Worm (Caenorhabditis elegans) whole organism, L4 larva: ENCODE data around the gene F10D7.5.

ENCODE experiments used
- D1046.2 ChIP-seq: fragments of 200-800 bp; sonication (Bioruptor generic); IDR thresholded peaks from 2 replicates; pipeline ENCODE4 v1.3.6; 2022; ENCODE audit warnings: missing genetic modification characterization, missing compliant biosample characterization
- Y5F2A.4 ChIP-seq: fragments of 200-800 bp; sonication (Bioruptor generic); optimal IDR thresholded peaks from 2 replicates; lab custom pipeline; 2018; ENCODE audit warnings: mild to moderate bottlenecking, missing genetic modification characterization, missing compliant biosample characterization
- Y75B8A.6 ChIP-seq: fragments of 200-800 bp; sonication (Bioruptor generic); IDR thresholded peaks from 2 replicates; pipeline ENCODE4 v1.3.6; 2022; ENCODE audit warnings: missing genetic modification reagents, missing genetic modification characterization, missing compliant biosample characterization
- ZK546.5 ChIP-seq, 2 experiments: sonication (generic microtip); optimal IDR thresholded peaks; 2 replicates each; lab custom pipeline; 2017; ENCODE audit warnings: missing biosample characterization in 2 of 2, missing genetic modification characterization in 2 of 2
- ceh-20 ChIP-seq: fragments of 200-800 bp; sonication (Bioruptor generic); IDR thresholded peaks from 2 replicates; pipeline ENCODE4 v1.3.6; 2022; ENCODE audit warnings: missing genetic modification reagents, missing genetic modification characterization, missing compliant biosample characterization
- ceh-28 ChIP-seq: fragments of 150-350 bp; optimal IDR thresholded peaks from 2 replicates; lab custom pipeline; 2014; ENCODE audit warnings: missing biosample characterization, missing genetic modification reagents, missing genetic modification characterization
- ceh-44 ChIP-seq: fragments of 200-800 bp; sonication (Bioruptor generic); IDR thresholded peaks from 2 replicates; pipeline ENCODE4 v1.3.6; 2022; ENCODE audit warnings: missing genetic modification reagents, missing genetic modification characterization, missing compliant biosample characterization
- ceh-62 ChIP-seq: sonication (generic microtip); optimal IDR thresholded peaks from 2 replicates; lab custom pipeline; 2017; ENCODE audit warnings: missing biosample characterization, missing genetic modification characterization
- ces-1 ChIP-seq: fragments of 150-350 bp; sonication (generic microtip); optimal IDR thresholded peaks from 4 replicates; lab custom pipeline; 2014; ENCODE audit warnings: missing biosample characterization, missing genetic modification reagents, missing genetic modification characterization
- ctbp-1 ChIP-seq: fragments of 200-800 bp; sonication (Bioruptor generic); IDR thresholded peaks from 2 replicates; pipeline ENCODE4 v1.3.6; 2022; ENCODE audit warnings: missing genetic modification reagents, missing genetic modification characterization, missing compliant biosample characterization
- daf-12 ChIP-seq: fragments of 150-350 bp; optimal IDR thresholded peaks from 2 replicates; lab custom pipeline; 2014; ENCODE audit warnings: missing biosample characterization, missing genetic modification reagents, missing genetic modification characterization
- daf-16 ChIP-seq, 3 experiments: sonication (generic microtip); optimal IDR thresholded peaks; 2 replicates each; lab custom pipeline; 2016 to 2017; ENCODE audit warnings: missing genetic modification characterization in 3 of 3, missing genetic modification reagents in 3 of 3, mild to moderate bottlenecking in 2 of 3, missing compliant biosample characterization in 2 of 3, missing biosample characterization in 1 of 3, moderate library complexity in 1 of 3
- daf-19 ChIP-seq: fragments of 200-800 bp; sonication (Bioruptor generic); conservative IDR thresholded peaks from 2 replicates; pipeline ENCODE4 v1.3.6; 2022; ENCODE audit warnings: missing genetic modification characterization, missing compliant biosample characterization
- dmd-8 ChIP-seq: fragments of 200-800 bp; sonication (Bioruptor generic); IDR thresholded peaks from 2 replicates; pipeline ENCODE4 v1.3.6; 2022; ENCODE audit warnings: missing genetic modification characterization, missing compliant biosample characterization
- dve-1 ChIP-seq: sonication (generic microtip); optimal IDR thresholded peaks from 2 replicates; lab custom pipeline; 2017; ENCODE audit warnings: antibody characterized with exemption, mild to moderate bottlenecking, missing genetic modification characterization, missing compliant biosample characterization; ENCODE audit not compliant: insufficient read depth
- egl-43 ChIP-seq: fragments of 200-800 bp; sonication (Bioruptor generic); IDR thresholded peaks from 2 replicates; pipeline ENCODE4 v1.3.6; 2022; ENCODE audit warnings: missing genetic modification reagents, missing genetic modification characterization, missing compliant biosample characterization
- fos-1 ChIP-seq: fragments of 150-350 bp; optimal IDR thresholded peaks from 2 replicates; lab custom pipeline; 2014; ENCODE audit warnings: missing biosample characterization, missing genetic modification characterization
- hlh-11 ChIP-seq: fragments of 200-800 bp; sonication (Bioruptor generic); optimal IDR thresholded peaks from 2 replicates; lab custom pipeline; 2018; ENCODE audit warnings: mild to moderate bottlenecking, missing genetic modification characterization, missing compliant biosample characterization
- hlh-30 ChIP-seq: sonication (generic microtip); optimal IDR thresholded peaks from 2 replicates; lab custom pipeline; 2017; ENCODE audit warnings: antibody characterized with exemption, mild to moderate bottlenecking, missing genetic modification characterization, missing compliant biosample characterization; ENCODE audit not compliant: insufficient read depth
- hmg-1.1 ChIP-seq: fragments of 200-800 bp; sonication (Bioruptor generic); IDR thresholded peaks from 2 replicates; pipeline ENCODE4 v1.3.6; 2022; ENCODE audit warnings: missing genetic modification reagents, missing genetic modification characterization, missing compliant biosample characterization
- lin-29 ChIP-seq: fragments of 200-800 bp; sonication (Bioruptor generic); IDR thresholded peaks from 2 replicates; pipeline ENCODE4 v1.3.6; 2022; ENCODE audit warnings: missing genetic modification reagents, missing genetic modification characterization, missing compliant biosample characterization
- lsy-2 ChIP-seq, 2 experiments: fragments of 150-350 bp in 1 of 2; sonication (generic microtip) in 1 of 2; optimal IDR thresholded peaks; 2 replicates each; lab custom pipeline; 2014 to 2017; ENCODE audit warnings: missing biosample characterization in 2 of 2, missing genetic modification characterization in 2 of 2
- mep-1 ChIP-seq: fragments of 150-350 bp; sonication (generic microtip); optimal IDR thresholded peaks from 3 replicates; lab custom pipeline; 2014; ENCODE audit warnings: missing biosample characterization, missing genetic modification characterization
- mes-2 ChIP-seq: sonication (generic microtip); optimal IDR thresholded peaks from 2 replicates; lab custom pipeline; 2016; ENCODE audit warnings: missing genotype, mild to moderate bottlenecking, missing genetic modification characterization, missing compliant biosample characterization; ENCODE audit not compliant: poor library complexity, severe bottlenecking
- nhr-111 ChIP-seq: fragments of 200-800 bp; sonication (Bioruptor generic); optimal IDR thresholded peaks from 2 replicates; lab custom pipeline; 2018; ENCODE audit warnings: mild to moderate bottlenecking, missing genetic modification characterization, missing compliant biosample characterization
- nhr-237 ChIP-seq: sonication (generic microtip); optimal IDR thresholded peaks from 2 replicates; lab custom pipeline; 2017; ENCODE audit warnings: missing biosample characterization, missing genetic modification characterization
- nhr-28 ChIP-seq: fragments of 150-350 bp; optimal IDR thresholded peaks from 2 replicates; lab custom pipeline; 2014; ENCODE audit warnings: missing biosample characterization, missing genetic modification characterization
- nhr-41 ChIP-seq: fragments of 200-800 bp; sonication (Bioruptor generic); IDR thresholded peaks from 2 replicates; pipeline ENCODE4 v1.3.6; 2022; ENCODE audit warnings: missing genetic modification reagents, missing genetic modification characterization, missing compliant biosample characterization
- nhr-6 ChIP-seq: fragments of 150-350 bp; optimal IDR thresholded peaks from 2 replicates; lab custom pipeline; 2014; ENCODE audit warnings: missing biosample characterization, missing genetic modification characterization
- nhr-76 ChIP-seq: fragments of 150-350 bp; optimal IDR thresholded peaks from 2 replicates; lab custom pipeline; 2014; ENCODE audit warnings: missing biosample characterization, missing genetic modification characterization
- pqm-1 ChIP-seq: sonication (generic microtip); optimal IDR thresholded peaks from 2 replicates; lab custom pipeline; 2017; ENCODE audit warnings: missing biosample characterization, missing genetic modification characterization
- rbr-2 ChIP-seq: sonication (generic microtip); optimal IDR thresholded peaks from 2 replicates; lab custom pipeline; 2016; ENCODE audit warnings: missing genotype, missing genetic modification characterization, missing compliant biosample characterization
- sdz-12 ChIP-seq: fragments of 200-800 bp; sonication (Bioruptor generic); optimal IDR thresholded peaks from 2 replicates; lab custom pipeline; 2018; ENCODE audit warnings: mild to moderate bottlenecking, missing genetic modification characterization, missing compliant biosample characterization
- set-16 ChIP-seq: fragments of 200-800 bp; sonication (Bioruptor generic); IDR thresholded peaks from 2 replicates; pipeline ENCODE4 v1.3.6; 2022; ENCODE audit warnings: missing genetic modification reagents, missing genetic modification characterization, missing compliant biosample characterization
- skn-1 ChIP-seq: fragments of 150-350 bp; optimal IDR thresholded peaks from 2 replicates; lab custom pipeline; 2014; ENCODE audit warnings: missing biosample characterization, missing genetic modification characterization
- snpc-1.2 ChIP-seq: fragments of 200-800 bp; sonication (Bioruptor generic); IDR thresholded peaks from 2 replicates; pipeline ENCODE4 v1.3.6; 2022; ENCODE audit warnings: missing genetic modification reagents, missing genetic modification characterization, missing compliant biosample characterization
- spr-3 ChIP-seq: fragments of 200-800 bp; sonication (Bioruptor generic); optimal IDR thresholded peaks from 2 replicates; lab custom pipeline; 2018; ENCODE audit warnings: mild to moderate bottlenecking, missing genetic modification characterization, missing compliant biosample characterization
- tra-1 ChIP-seq: fragments of 200-800 bp; sonication (Bioruptor generic); IDR thresholded peaks from 2 replicates; pipeline ENCODE4 v1.3.6; 2022; ENCODE audit warnings: missing genetic modification reagents, missing genetic modification characterization, missing compliant biosample characterization
- unc-62 ChIP-seq, 3 experiments: fragments of 150-350 bp in 1 of 3; sonication (generic microtip); optimal IDR thresholded peaks in 2 of 3; peaks in 1 of 3; 1 replicate in 1 of 3; 2 replicates in 2 of 3; lab custom pipeline; 2014 to 2017; ENCODE audit warnings: missing biosample characterization in 3 of 3, missing genetic modification characterization in 3 of 3, missing genetic modification reagents in 3 of 3, missing genotype in 1 of 3
- zag-1 ChIP-seq: fragments of 150-350 bp; optimal IDR thresholded peaks from 2 replicates; lab custom pipeline; 2014; ENCODE audit warnings: missing biosample characterization, missing genetic modification characterization
- ztf-7 ChIP-seq: fragments of 150-350 bp; optimal IDR thresholded peaks from 2 replicates; lab custom pipeline; 2014; ENCODE audit warnings: missing biosample characterization, missing genetic modification characterization

The F10D7.5 gene

ce11 chrX:17378996-17379395, 12.4 kb downstream of the F10D7.5 start:
- TF ChIP-seq daf-16 (GFP tag; optimal IDR thresholded peaks at IDR 0.05; lab: Kevin White, UChicago) (no peak), daf-16 (tag; optimal IDR thresholded peaks at IDR 0.05; lab: Kevin White, UChicago) (peak; percentile 62), pqm-1 (peak; percentile 44), D1046.2 (GFP tag; lab: Robert Waterston, UW) (no peak), ceh-28 (no peak), dve-1 (peak; percentile 15), mep-1 (no peak), lin-29 (GFP tag; lab: Robert Waterston, UW) (no peak), nhr-28 (tag; lab: Kevin White, UChicago) (peak; percentile 44)

- TF ChIP-seq lsy-2 (tag; optimal IDR thresholded peaks at IDR 0.05; lab: Kevin White, UChicago), result no peak
- TF ChIP-seq fos-1, result no peak
- no peak for TF ChIP-seq Y75B8A.6
- TF ChIP-seq nhr-111, result no peak
- TF ChIP-seq hmg-1.1 (GFP tag; lab: Robert Waterston, UW), result no peak
- TF ChIP-seq tra-1 (GFP tag; lab: Robert Waterston, UW), result 0 out of 2 replicates have a peak, but pooled peaks have one; percentile 11
- no peak for TF ChIP-seq skn-1 (tag; lab: Kevin White, UChicago)
- no peak for TF ChIP-seq Y5F2A.4 (GFP tag; lab: Kevin White, UChicago)
- TF ChIP-seq nhr-28 (tag; lab: Kevin White, UChicago), result peak; percentile 14
- TF ChIP-seq ces-1 (GFP tag; lab: Kevin White, UChicago), result no peak
- TF ChIP-seq pqm-1, result peak; percentile 38
- TF ChIP-seq hlh-30 (tag; lab: Kevin White, UChicago), result peak; percentile 13
- TF ChIP-seq nhr-6, result peak; percentile 38
- TF ChIP-seq ZK546.5 (tag; optimal IDR thresholded peaks at IDR 0.05; lab: Kevin White, UChicago), result no peak
- TF ChIP-seq hlh-11 (tag; lab: Kevin White, UChicago), result peak; percentile 41
- no peak for TF ChIP-seq ctbp-1
- TF ChIP-seq daf-16 (GFP tag; optimal IDR thresholded peaks at IDR 0.05; lab: Kevin White, UChicago), result no peak
- TF ChIP-seq daf-16 (tag; optimal IDR thresholded peaks at IDR 0.05; lab: Kevin White, UChicago), result peak; percentile 50
- no peak for TF ChIP-seq rbr-2 (tag; lab: Kevin White, UChicago)
- no peak for TF ChIP-seq ztf-7
- TF ChIP-seq dve-1, result peak; percentile 70
- no peak for TF ChIP-seq mes-2
- TF ChIP-seq unc-62 (GFP tag; optimal IDR thresholded peaks at IDR 0.05 in 1 of 2; lab: Kevin White, UChicago), result peak in 1 of 2 experiments; percentile 75
- no peak for TF ChIP-seq unc-62 (tag; optimal IDR thresholded peaks at IDR 0.05; lab: Kevin White, UChicago)
- no peak for TF ChIP-seq ceh-62 (tag; lab: Kevin White, UChicago)
Measured at ce11 chrX:17375877-17376276, 15.5 kb downstream of the F10D7.5 start.

- no peak for TF ChIP-seq ceh-20 (GFP tag; lab: Robert Waterston, UW)
- no peak for TF ChIP-seq snpc-1.2 (GFP tag; lab: Robert Waterston, UW)
- TF ChIP-seq zag-1, result no peak
- TF ChIP-seq set-16, result no peak
- TF ChIP-seq spr-3 (GFP tag; lab: Kevin White, UChicago), result no peak
- TF ChIP-seq skn-1 (tag; lab: Kevin White, UChicago), result no peak
- no peak for TF ChIP-seq ces-1 (GFP tag; lab: Kevin White, UChicago)
- TF ChIP-seq nhr-111, result no peak
- no peak for TF ChIP-seq nhr-41
- no peak for TF ChIP-seq egl-43
- TF ChIP-seq nhr-76 (tag; lab: Kevin White, UChicago), result no peak
- no peak for TF ChIP-seq daf-19
- TF ChIP-seq sdz-12 (GFP tag; lab: Kevin White, UChicago), result no peak
- no peak for TF ChIP-seq dmd-8
- no peak for TF ChIP-seq daf-12 (tag; lab: Kevin White, UChicago)
- no peak for TF ChIP-seq nhr-237 (tag; lab: Kevin White, UChicago)
- no peak for TF ChIP-seq ceh-44 (GFP tag; lab: Robert Waterston, UW)
Measured at ce11 chrX:17374534-17374933, 16.9 kb downstream of the F10D7.5 start, which contains the start of gene F10D7.3. Gene F10D7.3 (minus strand): TSS chrX:17374634.
